Worm (Caenorhabditis elegans) whole organism, midembryonic: ENCODE measurements around the gene F53E10.6.

Experiments used
- T22C8.4 ChIP-seq: fragments of 200-800 bp; sonication (Bioruptor generic); IDR thresholded peaks from 2 replicates; pipeline ENCODE4 v1.3.6; 2022; ENCODE audit warnings: missing genetic modification characterization, missing compliant biosample characterization
- cog-1 ChIP-seq: sonication (generic microtip); optimal IDR thresholded peaks from 2 replicates; lab custom pipeline; 2016; ENCODE audit warnings: missing genetic modification characterization, missing compliant biosample characterization
- flt-1 ChIP-seq: fragments of 200-800 bp; sonication (Bioruptor generic); IDR thresholded peaks from 2 replicates; pipeline ENCODE4 v1.3.6; 2022; ENCODE audit warnings: missing genetic modification characterization, missing compliant biosample characterization
- klf-2 ChIP-seq: fragments of 200-800 bp; sonication (Bioruptor generic); conservative IDR thresholded peaks from 2 replicates; pipeline ENCODE4 v1.3.6; 2022; ENCODE audit warnings: missing genetic modification reagents, missing genetic modification characterization, missing compliant biosample characterization
- med-1 ChIP-seq: sonication (generic microtip); optimal IDR thresholded peaks from 2 replicates; lab custom pipeline; 2017; ENCODE audit warnings: missing genetic modification characterization, mild to moderate bottlenecking, missing compliant biosample characterization, antibody characterized with exemption, missing genetic modification reagents; ENCODE audit not compliant: insufficient read depth
- ref-1 ChIP-seq: fragments of 200-800 bp; sonication (Bioruptor generic); conservative IDR thresholded peaks from 2 replicates; pipeline ENCODE4 v1.3.6; 2022; ENCODE audit warnings: missing genetic modification reagents, missing genetic modification characterization, missing compliant biosample characterization
- tab-1 ChIP-seq: fragments of 200-800 bp; sonication (Bioruptor generic); IDR thresholded peaks from 2 replicates; pipeline ENCODE4 v1.3.6; 2022; ENCODE audit warnings: missing genetic modification characterization, missing compliant biosample characterization
- ztf-23 ChIP-seq: fragments of 200-800 bp; sonication (Bioruptor generic); IDR thresholded peaks from 2 replicates; pipeline ENCODE4 v1.3.6; 2022; ENCODE audit warnings: missing genetic modification reagents, missing genetic modification characterization, missing compliant biosample characterization
- ztf-29 ChIP-seq: fragments of 200-800 bp; sonication (Bioruptor generic); IDR thresholded peaks from 2 replicates; pipeline ENCODE4 v1.3.6; 2022; ENCODE audit warnings: missing genetic modification reagents, missing genetic modification characterization, missing compliant biosample characterization

DNA sequence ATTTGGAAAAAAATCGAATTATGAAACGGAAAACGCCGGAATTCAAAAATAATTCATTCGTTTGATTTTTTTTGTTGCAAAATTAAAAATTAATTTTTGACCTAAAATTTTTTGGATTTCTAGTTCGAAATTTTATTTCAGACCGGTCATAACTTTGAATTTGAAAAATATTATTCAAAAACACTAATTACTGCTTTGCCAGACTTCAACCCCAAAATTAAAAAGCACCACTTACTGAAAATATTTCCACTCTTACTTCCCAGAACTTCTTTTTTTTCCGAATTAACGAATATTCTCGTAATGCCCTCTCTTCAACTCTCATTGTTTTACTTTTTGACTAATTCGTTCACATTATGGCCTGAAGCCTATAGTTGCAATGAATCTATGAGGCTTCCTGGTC, 25.3 kb downstream of the F53E10.6 start, which contains the start of gene srt-4:
- TF ChIP-seq T22C8.4 (GFP tag; lab: Robert Waterston, UW), result no peak
- TF ChIP-seq klf-2, result no peak
- no peak for TF ChIP-seq med-1 (GFP tag; lab: Kevin White, UChicago)
- no peak for TF ChIP-seq tab-1
- no peak for TF ChIP-seq ztf-23 (GFP tag; lab: Robert Waterston, UW)
- no peak for TF ChIP-seq cog-1 (tag; lab: Kevin White, UChicago)
- no peak for TF ChIP-seq ztf-29 (GFP tag; lab: Robert Waterston, UW)
- no peak for TF ChIP-seq flt-1 (GFP tag; lab: Robert Waterston, UW)
- TF ChIP-seq ref-1 (GFP tag; lab: Robert Waterston, UW), result no peak
